Worm (Caenorhabditis elegans): ENCODE measurements around the gene C45G9.12.

The C45G9.12 gene

DNA sequence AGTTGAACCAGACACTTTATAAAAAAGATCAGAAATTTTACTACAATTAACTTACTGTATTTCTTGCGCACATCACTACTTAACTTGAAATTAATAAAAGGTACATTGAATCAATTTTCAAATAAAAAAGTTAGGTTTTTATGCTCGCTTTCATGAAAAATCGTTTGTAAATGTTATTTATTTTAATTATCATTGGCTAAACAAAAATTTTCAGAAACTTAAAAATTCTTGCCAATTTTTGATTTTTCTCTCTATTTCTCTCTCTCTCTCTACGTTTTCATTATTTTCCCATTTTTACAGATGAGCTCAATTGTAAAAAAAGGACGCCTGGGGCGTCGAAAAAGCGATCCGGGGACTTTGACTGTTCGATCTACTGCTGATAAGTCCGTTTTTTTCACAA lies 38.0 kb upstream of the C45G9.12 start, which contains the start of gene sax-2:
Gene sax-2 (plus strand): TSS at position 301 of the 400 bp plus-strand sequence.
- TF ChIP-seq drap-1 (GFP tag; optimal IDR thresholded peaks at IDR 0.05): no peak

DNA sequence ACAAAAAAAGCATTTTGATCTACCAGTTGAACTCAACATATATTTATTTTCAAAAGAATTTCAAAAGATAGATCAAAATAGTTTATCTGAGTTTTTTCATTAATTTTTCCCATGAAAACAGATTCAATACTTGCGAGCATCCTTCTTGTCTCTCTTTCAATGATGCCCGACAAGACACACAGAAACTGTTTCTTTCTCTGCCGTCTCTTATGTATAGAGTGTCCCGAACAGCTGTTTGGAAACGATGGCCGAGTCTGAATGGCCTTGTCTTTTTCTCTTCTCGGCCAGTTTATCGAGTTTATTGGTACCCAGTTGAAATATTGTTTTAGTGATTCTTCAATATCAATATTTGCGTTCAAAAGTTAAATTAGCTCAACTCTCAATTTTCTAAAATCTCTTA lies 37.3 kb upstream of the C45G9.12 start:
- TF ChIP-seq flh-1 (GFP tag; optimal IDR thresholded peaks at IDR 0.05): no peak
- TF ChIP-seq mep-1 (tag; optimal IDR thresholded peaks at IDR 0.05): peak; percentile 76
- no peak for TF ChIP-seq ztf-11 (tag; optimal IDR thresholded peaks at IDR 0.05)
- no peak for TF ChIP-seq bed-3 (GFP tag; optimal IDR thresholded peaks at IDR 0.05)
- TF ChIP-seq drap-1 (GFP tag; optimal IDR thresholded peaks at IDR 0.05): no peak
- TF ChIP-seq lsy-2 (tag; optimal IDR thresholded peaks at IDR 0.05): no peak
- no peak for TF ChIP-seq unc-39 (tag; optimal IDR thresholded peaks at IDR 0.05)
- TF ChIP-seq elt-1 (tag; optimal IDR thresholded peaks at IDR 0.05; ENCODE audit: borderline replicate concordance, insufficient read depth): peak; percentile 55
- TF ChIP-seq nhr-76 (tag; optimal IDR thresholded peaks at IDR 0.05): no peak
- TF ChIP-seq ces-1 (GFP tag; optimal IDR thresholded peaks at IDR 0.05): peak; percentile 48
- TF ChIP-seq hlh-1 (tag; optimal IDR thresholded peaks at IDR 0.05): peak; percentile 99
- peak; percentile 84 for TF ChIP-seq cnd-1 (tag; optimal IDR thresholded peaks at IDR 0.05)
- TF ChIP-seq M03D4.4 (tag; optimal IDR thresholded peaks at IDR 0.05): no peak
- TF ChIP-seq zip-8 (tag; optimal IDR thresholded peaks at IDR 0.05): no peak
- no peak for TF ChIP-seq nhr-28 (tag; optimal IDR thresholded peaks at IDR 0.05)
- TF ChIP-seq unc-120 (tag; optimal IDR thresholded peaks at IDR 0.05; ENCODE audit: poor library complexity, severe bottlenecking): peak; percentile 40
- TF ChIP-seq sem-2 (GFP tag; optimal IDR thresholded peaks at IDR 0.05): no peak
- no peak for TF ChIP-seq sptf-1 (tag; optimal IDR thresholded peaks at IDR 0.05)
- no peak for TF ChIP-seq ceh-39 (tag; optimal IDR thresholded peaks at IDR 0.05)
- no peak for TF ChIP-seq blmp-1 (tag; optimal IDR thresholded peaks at IDR 0.05)
- TF ChIP-seq elt-3 (tag; optimal IDR thresholded peaks at IDR 0.05): no peak
- no peak for TF ChIP-seq nhr-12 (tag; optimal IDR thresholded peaks at IDR 0.05)
- TF ChIP-seq ceh-83 (GFP tag; optimal IDR thresholded peaks at IDR 0.05): no peak
- TF ChIP-seq ceh-43 (GFP tag; optimal IDR thresholded peaks at IDR 0.05): no peak
- no peak for TF ChIP-seq ham-2 (GFP tag; optimal IDR thresholded peaks at IDR 0.05)
- no peak for TF ChIP-seq unc-62 (GFP tag; optimal IDR thresholded peaks at IDR 0.05)
- TF ChIP-seq lin-32 (GFP tag; optimal IDR thresholded peaks at IDR 0.05): peak; percentile 79
- TF ChIP-seq tbx-8 (GFP tag; optimal IDR thresholded peaks at IDR 0.05): no peak
- no peak for TF ChIP-seq pha-4 (tag; optimal IDR thresholded peaks at IDR 0.05)
- TF ChIP-seq nhr-2 (tag; optimal IDR thresholded peaks at IDR 0.05): no peak
- TF ChIP-seq snpc-4 (tag; optimal IDR thresholded peaks at IDR 0.05): no peak
- TF ChIP-seq nhr-237 (tag; optimal IDR thresholded peaks at IDR 0.05): no peak
- no peak for TF ChIP-seq mls-2 (tag; optimal IDR thresholded peaks at IDR 0.05)
- TF ChIP-seq mab-5 (tag; optimal IDR thresholded peaks at IDR 0.05): no peak
- TF ChIP-seq lin-13 (tag; optimal IDR thresholded peaks at IDR 0.05): no peak

DNA sequence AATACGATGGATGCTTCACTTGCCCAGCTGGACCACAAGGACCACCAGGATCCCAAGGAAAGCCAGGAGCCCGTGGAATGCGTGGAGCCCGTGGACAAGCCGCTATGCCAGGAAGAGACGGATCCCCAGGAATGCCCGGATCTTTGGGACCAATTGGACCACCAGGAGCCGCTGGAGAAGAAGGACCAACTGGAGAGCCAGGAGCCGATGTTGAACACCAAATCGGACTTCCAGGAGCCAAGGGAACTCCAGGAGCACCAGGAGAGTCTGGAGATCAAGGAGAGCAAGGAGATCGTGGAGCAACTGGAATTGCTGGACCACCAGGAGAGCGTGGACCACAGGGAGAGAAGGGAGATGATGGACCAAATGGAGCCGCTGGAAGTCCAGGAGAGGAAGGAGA lies 36.5 kb upstream of the C45G9.12 start:
- TF ChIP-seq sptf-1 (tag; optimal IDR thresholded peaks at IDR 0.05) (peak; percentile 65), mep-1 (tag; optimal IDR thresholded peaks at IDR 0.05) (no peak)

DNA sequence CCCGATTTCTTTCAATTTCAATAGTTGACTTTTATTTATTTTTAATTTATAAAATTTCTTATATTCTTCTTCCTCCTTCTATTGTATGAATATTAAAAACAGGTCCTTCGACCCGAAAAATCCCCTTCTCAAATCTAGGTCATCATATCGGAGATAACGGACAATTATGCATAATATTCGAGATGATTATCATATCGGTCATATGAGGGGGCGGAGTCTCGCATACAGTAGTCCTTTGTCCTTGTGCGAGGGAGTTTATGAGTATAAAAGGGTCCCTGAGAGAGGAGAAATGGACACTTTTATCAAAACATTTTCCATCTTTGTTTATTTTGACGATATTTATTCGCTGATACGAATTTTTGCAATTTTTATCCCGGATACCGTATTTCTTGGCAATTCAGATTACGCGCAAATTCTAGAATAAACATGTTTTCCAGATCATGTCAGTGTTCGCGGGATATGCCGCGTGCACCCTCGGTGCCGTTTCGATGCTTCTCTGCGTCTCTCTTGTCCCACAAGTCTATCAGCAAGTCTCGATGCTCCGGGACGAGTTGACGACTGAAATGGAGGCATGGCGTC lies 35.6 kb upstream of the C45G9.12 start, which contains the start of gene dpy-17:
Gene dpy-17 (plus strand): TSS at position 438 of the 579 bp plus-strand sequence.
- peak; percentile 71 for TF ChIP-seq elt-3 (tag; optimal IDR thresholded peaks at IDR 0.05)
- TF ChIP-seq nhr-237 (tag; optimal IDR thresholded peaks at IDR 0.05): no peak
- peak; percentile 17 for TF ChIP-seq mls-2 (tag; optimal IDR thresholded peaks at IDR 0.05)
- TF ChIP-seq sptf-1 (tag; optimal IDR thresholded peaks at IDR 0.05): peak; percentile 19
- TF ChIP-seq lin-32 (GFP tag; optimal IDR thresholded peaks at IDR 0.05): no peak
- peak; percentile 60 for TF ChIP-seq lsy-2 (tag; optimal IDR thresholded peaks at IDR 0.05)
- no peak for TF ChIP-seq snpc-4 (tag; optimal IDR thresholded peaks at IDR 0.05)
- TF ChIP-seq zip-8 (tag; optimal IDR thresholded peaks at IDR 0.05): no peak
- no peak for TF ChIP-seq lin-13 (tag; optimal IDR thresholded peaks at IDR 0.05)
- peak; percentile 93 for TF ChIP-seq elt-1 (tag; optimal IDR thresholded peaks at IDR 0.05; ENCODE audit: borderline replicate concordance, insufficient read depth)
- TF ChIP-seq unc-62 (GFP tag; optimal IDR thresholded peaks at IDR 0.05): peak; percentile 23

Measured in whole organism, mixed stage, embryonic.